Fruit fly (Drosophila melanogaster): ENCODE results near the gene CG9109.

The CG9109 gene

DNA sequence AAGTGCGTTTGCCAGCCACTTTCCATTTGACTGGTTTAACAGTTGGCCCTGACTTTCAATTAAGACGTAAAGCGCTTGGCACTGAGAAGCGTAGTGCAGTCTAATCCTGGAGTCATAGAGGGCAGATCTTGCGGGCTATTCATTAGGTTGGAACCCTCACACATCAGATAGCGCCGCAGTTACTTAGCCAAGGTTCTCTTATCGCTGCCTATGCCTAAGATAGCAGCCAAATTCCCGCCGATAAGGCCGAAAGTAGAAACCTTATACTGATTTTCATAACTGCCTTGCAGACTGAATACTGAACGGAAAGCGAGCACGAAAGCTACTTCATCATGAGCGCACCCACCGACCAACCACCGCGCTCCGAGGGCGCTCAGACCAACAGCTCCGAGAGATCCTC is 37.9 kb upstream of the CG9109 start:
- TF ChIP-seq cyc (GFP tag; optimal IDR thresholded peaks at IDR 0.05) (no peak), CG11762 (GFP tag; optimal IDR thresholded peaks at IDR 0.05; ENCODE audit: insufficient read depth) (no peak), salr (GFP tag; optimal IDR thresholded peaks at IDR 0.05) (no peak), Met (GFP tag; optimal IDR thresholded peaks at IDR 0.05) (no peak), CG31627 (GFP tag; optimal IDR thresholded peaks at IDR 0.05) (no peak), CG6808 (GFP tag; optimal IDR thresholded peaks at IDR 0.05) (no peak), Sox14 (GFP tag; optimal IDR thresholded peaks at IDR 0.05) (no peak), vri (GFP tag; optimal IDR thresholded peaks at IDR 0.05) (no peak), Lpt (GFP tag; optimal IDR thresholded peaks at IDR 0.05) (no peak), esn (GFP tag; optimal IDR thresholded peaks at IDR 0.05) (no peak), fkh (GFP tag; optimal IDR thresholded peaks at IDR 0.05) (no peak), Sox15 (GFP tag; optimal IDR thresholded peaks at IDR 0.05) (no peak), Blimp-1 (GFP tag; optimal IDR thresholded peaks at IDR 0.05) (no peak), CG8119 (GFP tag; IDR thresholded peaks at IDR 0.05) (no peak), CG11902 (GFP tag; optimal IDR thresholded peaks at IDR 0.05) (no peak), Eip93F (GFP tag; optimal IDR thresholded peaks at IDR 0.05) (no peak), Eip78C (GFP tag) (no peak)

- TF ChIP-seq lz (GFP tag; optimal IDR thresholded peaks at IDR 0.05) (peak; percentile 48), net (GFP tag; optimal IDR thresholded peaks at IDR 0.05) (no peak), CG6276 (GFP tag; optimal IDR thresholded peaks at IDR 0.05) (peak; percentile 63), spab (GFP tag; optimal IDR thresholded peaks at IDR 0.05) (no peak), eg (GFP tag; IDR thresholded peaks at IDR 0.05) (peak; percentile 84), fkh (GFP tag; optimal IDR thresholded peaks at IDR 0.05) (peak; percentile 48), CG3032 (tag; optimal IDR thresholded peaks at IDR 0.05) (peak; percentile 34), CG10669 (GFP tag; optimal IDR thresholded peaks at IDR 0.05) (no peak), CG3919 (GFP tag; optimal IDR thresholded peaks at IDR 0.05) (no peak), Smox (GFP tag; optimal IDR thresholded peaks at IDR 0.05) (no peak), CG8119 (GFP tag; IDR thresholded peaks at IDR 0.05) (peak; percentile 64), pdm3 (GFP tag; optimal IDR thresholded peaks at IDR 0.05) (no peak), CG11294 (GFP tag; IDR thresholded peaks at IDR 0.05) (0 out of 2 replicates have a peak, but pooled peaks have one; percentile 34), topi (GFP tag; optimal IDR thresholded peaks at IDR 0.05) (peak; percentile 53), Sox14 (GFP tag; optimal IDR thresholded peaks at IDR 0.05) (peak; percentile 57), CG6854 (GFP tag; optimal IDR thresholded peaks at IDR 0.05) (peak; percentile 21), Met (GFP tag; optimal IDR thresholded peaks at IDR 0.05) (peak; percentile 56), CG6163 (GFP tag; IDR thresholded peaks at IDR 0.05) (0 out of 3 replicates have a peak, but pooled peaks have one; percentile 26), CG16779 (tag; optimal IDR thresholded peaks at IDR 0.05) (no peak), CG32006 (GFP tag; optimal IDR thresholded peaks at IDR 0.05) (peak; percentile 54), CG8632 (GFP tag; optimal IDR thresholded peaks at IDR 0.05) (peak; percentile 32), CG31627 (GFP tag; optimal IDR thresholded peaks at IDR 0.05) (peak; percentile 50), esn (GFP tag; optimal IDR thresholded peaks at IDR 0.05) (peak; percentile 68), Eip75B (GFP tag; optimal IDR thresholded peaks at IDR 0.05) (no peak), CG10631 (GFP tag; optimal IDR thresholded peaks at IDR 0.05) (peak; percentile 26), Blimp-1 (GFP tag; optimal IDR thresholded peaks at IDR 0.05) (peak; percentile 27), achi (GFP tag; optimal IDR thresholded peaks at IDR 0.05) (peak; percentile 44), dsx (GFP tag; optimal IDR thresholded peaks at IDR 0.05; ENCODE audit: poor library complexity, severe bottlenecking) (peak; percentile 14), CG4318 (GFP tag; optimal IDR thresholded peaks at IDR 0.05) (no peak), svp (GFP tag) (peak; percentile 80), Gug (GFP tag; IDR thresholded peaks at IDR 0.05) (peak; percentile 59; the same call in 1 of the 2 replicates), Ets96B (tag; optimal IDR thresholded peaks at IDR 0.05) (peak; percentile 29), Eip78C (GFP tag) (peak; percentile 66), CG34406 (GFP tag; optimal IDR thresholded peaks at IDR 0.05) (peak; percentile 45), cyc (GFP tag; optimal IDR thresholded peaks at IDR 0.05) (peak; percentile 39), Hr39 (GFP tag; optimal IDR thresholded peaks at IDR 0.05) (no peak), CG7368 (GFP tag; optimal IDR thresholded peaks at IDR 0.05) (peak; percentile 29)
Observed at dm6 chr2L:6070656-6071231, 36.5 kb upstream of the CG9109 start, which contains the start of the genes CG9154 and Kr-h2. Gene CG9154 (minus strand): TSS chr2L:6070686. Gene Kr-h2 (plus strand): TSS chr2L:6070990.

Measured in whole organism, prepupa.